Fruit fly (Drosophila melanogaster) whole organism, wandering third instar larva: ENCODE measurements around the gene PH4alphaEFB.

ENCODE experiments used
- Abd-B ChIP-seq: fragments of >200 bp; optimal IDR thresholded peaks from 2 replicates; lab custom pipeline; 2017; ENCODE audit warnings: missing biosample characterization, missing genetic modification characterization
- CrebA ChIP-seq: fragments of 200-800 bp; sonication (Bioruptor generic); optimal IDR thresholded peaks from 2 replicates; lab custom pipeline; 2016; ENCODE audit warnings: missing biosample characterization, mild to moderate bottlenecking, missing genetic modification characterization, borderline replicate concordance
- Dif ChIP-seq: fragments of 200-275, 200-300 bp; sonication (Bioruptor generic); optimal IDR thresholded peaks from 2 replicates; lab custom pipeline; 2018; ENCODE audit warnings: missing biosample characterization, missing genetic modification characterization; ENCODE audit not compliant: partially characterized antibody
- HLH106 ChIP-seq: fragments of 200-800 bp; optimal IDR thresholded peaks from 3 replicates; lab custom pipeline; 2019; ENCODE audit warnings: missing biosample characterization, mild to moderate bottlenecking, missing genetic modification characterization, moderate library complexity
- Hnf4 ChIP-seq: fragments of 200-800 bp; sonication (Bioruptor generic); optimal IDR thresholded peaks from 2 replicates; lab custom pipeline; 2016; ENCODE audit warnings: missing biosample characterization, mild to moderate bottlenecking, missing genetic modification characterization
- Hr78 ChIP-seq: fragments of >200 bp; optimal IDR thresholded peaks from 2 replicates; lab custom pipeline; 2017; ENCODE audit warnings: missing biosample characterization, missing genetic modification characterization
- Hr83 ChIP-seq: fragments of 200-300 bp; sonication (Bioruptor generic); optimal IDR thresholded peaks from 2 replicates; lab custom pipeline; 2016; ENCODE audit warnings: missing biosample characterization, mild to moderate bottlenecking, missing genetic modification characterization, moderate library complexity; ENCODE audit not compliant: poor library complexity, severe bottlenecking
- Jra ChIP-seq: sonication (Bioruptor generic); optimal IDR thresholded peaks from 2 replicates; lab custom pipeline; 2016; ENCODE audit warnings: missing biosample characterization, missing genetic modification characterization
- Myc ChIP-seq: fragments of >200 bp; optimal IDR thresholded peaks from 2 replicates; lab custom pipeline; 2017
- N ChIP-seq: fragments of >200 bp; optimal IDR thresholded peaks from 2 replicates; lab custom pipeline; 2018; ENCODE audit warnings: missing biosample characterization, missing external identifiers, missing genetic modification characterization
- OdsH ChIP-seq: fragments of 200-800 bp; sonication (Bioruptor generic); optimal IDR thresholded peaks from 2 replicates; lab custom pipeline; 2016; ENCODE audit warnings: missing biosample characterization, mild to moderate bottlenecking, missing genetic modification characterization
- Rel ChIP-seq, 2 experiments: fragments of 200-800 bp; sonication (Bioruptor generic) in 1 of 2; optimal IDR thresholded peaks; 2 replicates in 1 of 2; 3 replicates in 1 of 2; lab custom pipeline; 2016 to 2019; ENCODE audit warnings: mild to moderate bottlenecking in 2 of 2, missing biosample characterization in 2 of 2, missing genetic modification characterization in 2 of 2, moderate library complexity in 1 of 2
- Sp1 ChIP-seq: fragments of 200-800 bp; sonication (Bioruptor generic); optimal IDR thresholded peaks from 3 replicates; lab custom pipeline; 2019; ENCODE audit warnings: missing biosample characterization, mild to moderate bottlenecking, missing genetic modification characterization, moderate library complexity
- Vsx2 ChIP-seq: fragments of 200-300, 225-300 bp; sonication (Bioruptor generic); optimal IDR thresholded peaks from 2 replicates; lab custom pipeline; 2018; ENCODE audit warnings: missing biosample characterization, missing genetic modification characterization; ENCODE audit not compliant: partially characterized antibody
- br ChIP-seq: fragments of 200-800 bp; sonication (Bioruptor generic); optimal IDR thresholded peaks from 2 replicates; lab custom pipeline; 2016; ENCODE audit warnings: missing biosample characterization, missing genetic modification characterization
- brk ChIP-seq: fragments of 200-800 bp; sonication (Bioruptor generic); optimal IDR thresholded peaks from 2 replicates; lab custom pipeline; 2016; ENCODE audit warnings: missing biosample characterization, mild to moderate bottlenecking, missing genetic modification characterization
- dl ChIP-seq, 2 experiments: fragments of 175-275, 200-275 bp in 1 of 2; fragments of 200-275 bp in 1 of 2; sonication (Bioruptor generic); optimal IDR thresholded peaks; lab custom pipeline; 2018; ENCODE audit warnings: mild to moderate bottlenecking in 2 of 2, missing biosample characterization in 2 of 2, missing genetic modification characterization in 2 of 2, moderate library complexity in 2 of 2; ENCODE audit not compliant: partially characterized antibody in 2 of 2, insufficient read depth in 1 of 2
- dsf ChIP-seq: sonication (Bioruptor generic); optimal IDR thresholded peaks from 2 replicates; lab custom pipeline; 2016; ENCODE audit warnings: missing biosample characterization, missing genetic modification characterization, borderline replicate concordance
- ey ChIP-seq: fragments of 200-800 bp; sonication (Bioruptor generic); optimal IDR thresholded peaks from 2 replicates; lab custom pipeline; 2016; ENCODE audit warnings: missing biosample characterization, missing genetic modification characterization
- foxo ChIP-seq, 2 experiments: fragments of 200-800 bp; sonication (Bioruptor generic); optimal IDR thresholded peaks; 2 replicates in 1 of 2; 3 replicates in 1 of 2; lab custom pipeline; 2016 to 2017; ENCODE audit warnings: missing biosample characterization in 2 of 2, missing genetic modification characterization in 2 of 2
- fru ChIP-seq: fragments of 200-800 bp; sonication (Bioruptor generic); optimal IDR thresholded peaks from 3 replicates; lab custom pipeline; 2016; ENCODE audit warnings: missing biosample characterization, mild to moderate bottlenecking, missing genetic modification characterization
- h ChIP-seq: fragments of 200-800 bp; sonication (Bioruptor generic); optimal IDR thresholded peaks from 3 replicates; lab custom pipeline; 2016; ENCODE audit warnings: missing biosample characterization, mild to moderate bottlenecking, missing genetic modification characterization
- jim ChIP-seq: fragments of 175-275, 200-325 bp; sonication (Bioruptor generic); optimal IDR thresholded peaks from 2 replicates; lab custom pipeline; 2016; ENCODE audit warnings: missing biosample characterization, mild to moderate bottlenecking, missing genetic modification characterization
- pan ChIP-seq: fragments of >200 bp; optimal IDR thresholded peaks from 2 replicates; lab custom pipeline; 2017
- psq ChIP-seq: fragments of 200-800 bp; sonication (Bioruptor generic); optimal IDR thresholded peaks from 3 replicates; lab custom pipeline; 2017; ENCODE audit warnings: missing biosample characterization, mild to moderate bottlenecking, missing genetic modification characterization, moderate library complexity
- rgr ChIP-seq: fragments of 200-800 bp; sonication (Bioruptor generic); optimal IDR thresholded peaks from 3 replicates; lab custom pipeline; 2016; ENCODE audit warnings: missing biosample characterization, mild to moderate bottlenecking, missing genetic modification characterization
- sage ChIP-seq: fragments of 200-800 bp; sonication (Bioruptor generic); optimal IDR thresholded peaks from 2 replicates; lab custom pipeline; 2016; ENCODE audit warnings: missing biosample characterization, mild to moderate bottlenecking, missing genetic modification characterization
- sv ChIP-seq: fragments of 200-800 bp; sonication (Bioruptor generic); optimal IDR thresholded peaks from 3 replicates; lab custom pipeline; 2016; ENCODE audit warnings: missing biosample characterization, missing genetic modification characterization
- usp ChIP-seq: fragments of >200 bp; optimal IDR thresholded peaks from 2 replicates; lab custom pipeline; 2017; ENCODE audit warnings: missing biosample characterization, missing genetic modification characterization
- woc ChIP-seq: sonication (Bioruptor generic); optimal IDR thresholded peaks from 2 replicates; lab custom pipeline; 2016; ENCODE audit warnings: missing biosample characterization, mild to moderate bottlenecking, missing genetic modification characterization

PH4alphaEFB gene

dm6 chr3R:30455817-30456544 lies 9.9 kb upstream of the PH4alphaEFB start, which contains the start of gene aralar1:
Gene aralar1 (minus strand): TSS chr3R:30455867.
- TF ChIP-seq ey (GFP tag; lab: Kevin White, UChicago) (no peak), Sp1 (no peak), dsf (no peak), Dif (GFP tag; lab: Kevin White, UChicago) (no peak), CrebA (GFP tag; lab: Kevin White, UChicago) (no peak), pan (lab: Kevin White, UChicago) (no peak), usp (GFP tag; lab: Kevin White, UChicago) (no peak), sv (GFP tag; lab: Kevin White, UChicago) (no peak), Jra (GFP tag; lab: Kevin White, UChicago) (no peak), N (GFP tag; lab: Kevin White, UChicago) (no peak), Hnf4 (GFP tag; lab: Kevin White, UChicago) (no peak), Hr83 (GFP tag; lab: Kevin White, UChicago) (no peak)

dm6 chr3R:30459066-30459935 lies 6.5 kb upstream of the PH4alphaEFB start, which contains the start of the genes CG2224 and CDase:
Gene CG2224 (minus strand): TSS chr3R:30459300.
Gene CDase (plus strand): TSS chr3R:30459521.
- TF ChIP-seq foxo (GFP tag; optimal IDR thresholded peaks at IDR 0.05; lab: Kevin White, UChicago) (no peak), brk (GFP tag; lab: Kevin White, UChicago) (no peak), Abd-B (GFP tag; lab: Kevin White, UChicago) (no peak), HLH106 (tag; lab: Kevin White, UChicago) (no peak), jim (GFP tag; lab: Kevin White, UChicago) (no peak), psq (GFP tag; lab: Kevin White, UChicago) (no peak), Hr78 (GFP tag; lab: Kevin White, UChicago) (no peak)

- peak in 1 of 2 experiments; percentile 32 for TF ChIP-seq dl (GFP tag; optimal IDR thresholded peaks at IDR 0.05; lab: Kevin White, UChicago; ENCODE audit: insufficient read depth in 1 of 2, partially characterized antibody in 2 of 2)
- no peak for TF ChIP-seq Hnf4 (GFP tag; lab: Kevin White, UChicago)
- TF ChIP-seq Sp1, result no peak
- TF ChIP-seq Vsx2, result peak; percentile 79
- TF ChIP-seq foxo (GFP tag; optimal IDR thresholded peaks at IDR 0.05; lab: Kevin White, UChicago), result no peak
- TF ChIP-seq psq (GFP tag; lab: Kevin White, UChicago), result no peak
- peak; percentile 57 for TF ChIP-seq Dif (GFP tag; lab: Kevin White, UChicago)
- TF ChIP-seq OdsH, result no peak
- TF ChIP-seq sage (GFP tag; lab: Kevin White, UChicago), result no peak
- TF ChIP-seq br (GFP tag; lab: Kevin White, UChicago), result no peak
- no peak for TF ChIP-seq CrebA (GFP tag; lab: Kevin White, UChicago)
- no peak for TF ChIP-seq dsf
- no peak for TF ChIP-seq jim (GFP tag; lab: Kevin White, UChicago)
- no peak for TF ChIP-seq Rel (GFP tag; optimal IDR thresholded peaks at IDR 0.05; lab: Kevin White, UChicago)
- TF ChIP-seq Rel (tag; optimal IDR thresholded peaks at IDR 0.05; lab: Kevin White, UChicago), result peak; percentile 30
- no peak for TF ChIP-seq Myc (lab: Kevin White, UChicago)
Observed at dm6 chr3R:30460187-30460586, 5.7 kb upstream of the PH4alphaEFB start.

dm6 chr3R:30461608-30462243 lies 4.1 kb upstream of the PH4alphaEFB start:
- TF ChIP-seq Dif (GFP tag; lab: Kevin White, UChicago), result no peak
- peak; percentile 36 for TF ChIP-seq woc
- no peak for TF ChIP-seq Abd-B (GFP tag; lab: Kevin White, UChicago)
- peak; percentile 13 for TF ChIP-seq ey (GFP tag; lab: Kevin White, UChicago)
- no peak for TF ChIP-seq jim (GFP tag; lab: Kevin White, UChicago)
- TF ChIP-seq Sp1, result peak; percentile 46
- TF ChIP-seq fru (GFP tag; lab: Kevin White, UChicago), result peak; percentile 7
- TF ChIP-seq br (GFP tag; lab: Kevin White, UChicago), result peak; percentile 2
- peak; percentile 12 for TF ChIP-seq HLH106 (tag; lab: Kevin White, UChicago)
- peak; percentile 29 for TF ChIP-seq rgr (GFP tag; lab: Kevin White, UChicago)
- peak in 1 of 2 experiments; percentile 42 for TF ChIP-seq foxo (GFP tag; optimal IDR thresholded peaks at IDR 0.05; lab: Kevin White, UChicago)
- peak; percentile 56 for TF ChIP-seq h (GFP tag; lab: Kevin White, UChicago)
